Fruit fly (Drosophila melanogaster): Measurements from ENCODE around the gene 5-HT2A.

5-HT2A gene

DNA sequence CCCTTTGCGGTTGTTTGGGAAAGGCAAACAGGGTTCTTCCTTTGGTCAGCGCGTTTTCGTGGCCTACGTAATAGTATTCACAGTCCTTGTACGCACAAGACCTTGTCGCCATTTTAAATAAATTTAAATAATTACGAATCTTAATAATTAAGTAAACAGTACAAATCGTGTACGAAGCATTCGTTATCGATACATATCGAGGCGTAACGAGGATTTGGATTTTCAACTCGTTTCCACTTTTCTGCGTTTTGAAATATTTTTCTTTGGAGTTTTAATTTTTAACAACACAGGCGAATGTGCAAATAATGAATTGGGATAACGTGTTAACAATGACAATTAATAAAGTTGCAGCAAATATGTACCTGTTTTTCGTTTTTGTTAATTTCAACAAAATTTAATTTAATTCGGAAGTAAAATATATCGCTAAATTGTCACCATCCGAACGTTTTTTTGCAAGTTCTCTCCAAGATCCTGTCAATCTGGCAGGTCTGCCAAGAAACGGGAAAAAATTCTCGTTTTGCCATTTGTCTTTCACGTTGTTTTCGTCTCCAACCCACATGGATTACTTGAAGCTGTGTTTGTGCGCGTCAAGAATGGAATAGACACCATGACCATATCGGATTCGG, 32.9 kb downstream of the 5-HT2A start, which contains the start of the genes Dlip2 and rpk (continued):
- no peak for TF ChIP-seq Dek (tag; optimal IDR thresholded peaks at IDR 0.05)
- peak; percentile 58 for TF ChIP-seq ssp (GFP tag; IDR thresholded peaks at IDR 0.05)
- TF ChIP-seq tup (GFP tag; optimal IDR thresholded peaks at IDR 0.05): no peak
- no peak for TF ChIP-seq CG14965 (GFP tag; optimal IDR thresholded peaks at IDR 0.05; ENCODE audit: borderline replicate concordance)
- no peak for TF ChIP-seq Oaz (GFP tag; IDR thresholded peaks at IDR 0.05)
- TF ChIP-seq CG42726 (GFP tag; IDR thresholded peaks at IDR 0.05; ENCODE audit: partially characterized antibody): peak; percentile 60; the same call in 1 of the 2 replicates
- TF ChIP-seq CG12942 (GFP tag; optimal IDR thresholded peaks at IDR 0.05): no peak
- TF ChIP-seq HLH4C (GFP tag; IDR thresholded peaks at IDR 0.05; ENCODE audit: partially characterized antibody): peak; percentile 85
- no peak for TF ChIP-seq cas (GFP tag; IDR thresholded peaks at IDR 0.05)
- peak; percentile 71 for TF ChIP-seq CG2129 (GFP tag; IDR thresholded peaks at IDR 0.05; ENCODE audit: partially characterized antibody)
- TF ChIP-seq sna (GFP tag; IDR thresholded peaks at IDR 0.05; ENCODE audit: partially characterized antibody): peak; percentile 93
- no peak for TF ChIP-seq CG11560 (tag; IDR thresholded peaks at IDR 0.05)
- no peak for TF ChIP-seq fru (optimal IDR thresholded peaks at IDR 0.05)
- peak; percentile 92 for TF ChIP-seq Bgb (GFP tag; IDR thresholded peaks at IDR 0.05; ENCODE audit: partially characterized antibody)
- TF ChIP-seq stwl (tag; optimal IDR thresholded peaks at IDR 0.05): peak; percentile 59
- TF ChIP-seq CG3065 (GFP tag; optimal IDR thresholded peaks at IDR 0.05): no peak
- TF ChIP-seq CG17612 (GFP tag; IDR thresholded peaks at IDR 0.05): no peak
- TF ChIP-seq schlank (tag; optimal IDR thresholded peaks at IDR 0.05): no peak
- peak; percentile 82 for TF ChIP-seq tna (GFP tag; IDR thresholded peaks at IDR 0.05; ENCODE audit: partially characterized antibody)
- TF ChIP-seq klu (GFP tag; IDR thresholded peaks at IDR 0.05): no peak
- no peak for TF ChIP-seq Hand (GFP tag; optimal IDR thresholded peaks at IDR 0.05)
- TF ChIP-seq CG10209 (GFP tag; optimal IDR thresholded peaks at IDR 0.05): no peak
- TF ChIP-seq CG15601 (tag; optimal IDR thresholded peaks at IDR 0.05): no peak
- TF ChIP-seq Ssrp (tag; optimal IDR thresholded peaks at IDR 0.05): no peak
- TF ChIP-seq CG6765 (GFP tag; optimal IDR thresholded peaks at IDR 0.05): no peak
- no peak for TF ChIP-seq bab2 (GFP tag; optimal IDR thresholded peaks at IDR 0.05)
- peak; percentile 62 for TF ChIP-seq Sry-β (GFP tag; optimal IDR thresholded peaks at IDR 0.05)
- no peak for TF ChIP-seq Lim3 (GFP tag; IDR thresholded peaks at IDR 0.05)
- no peak for TF ChIP-seq CG7372 (GFP tag; IDR thresholded peaks at IDR 0.05)
- TF ChIP-seq fd3F (GFP tag; optimal IDR thresholded peaks at IDR 0.05): no peak
- TF ChIP-seq CG13123 (GFP tag; optimal IDR thresholded peaks at IDR 0.05): no peak
- peak; percentile 82 for TF ChIP-seq CG16813 (GFP tag; IDR thresholded peaks at IDR 0.05; ENCODE audit: partially characterized antibody)
- TF ChIP-seq CG11247 (GFP tag; IDR thresholded peaks at IDR 0.05): no peak
- TF ChIP-seq Ets97D (GFP tag; optimal IDR thresholded peaks at IDR 0.05): peak; percentile 33
- peak; percentile 90 for TF ChIP-seq amos (GFP tag; IDR thresholded peaks at IDR 0.05; ENCODE audit: partially characterized antibody)
- no peak for TF ChIP-seq sr (GFP tag; IDR thresholded peaks at IDR 0.05)
- TF ChIP-seq Dll (GFP tag; IDR thresholded peaks at IDR 0.05; ENCODE audit: partially characterized antibody): peak; percentile 92
- no peak for TF ChIP-seq ham (GFP tag; IDR thresholded peaks at IDR 0.05)
- TF ChIP-seq Dp (GFP tag; optimal IDR thresholded peaks at IDR 0.05): peak; percentile 49
- no peak for TF ChIP-seq CG10565 (GFP tag; optimal IDR thresholded peaks at IDR 0.05)
- no peak for TF ChIP-seq kay (GFP tag; optimal IDR thresholded peaks at IDR 0.05)
- TF ChIP-seq CG17361 (GFP tag; IDR thresholded peaks at IDR 0.05): no peak
- no peak for TF ChIP-seq pita (GFP tag; optimal IDR thresholded peaks at IDR 0.05)
- no peak for TF ChIP-seq CG11093 (GFP tag; IDR thresholded peaks at IDR 0.05)
- TF ChIP-seq D19B (GFP tag; optimal IDR thresholded peaks at IDR 0.05): no peak
- TF ChIP-seq slou (GFP tag; optimal IDR thresholded peaks at IDR 0.05): no peak
- no peak for TF ChIP-seq insv (GFP tag; optimal IDR thresholded peaks at IDR 0.05)
- no peak for TF ChIP-seq CG14014 (GFP tag; IDR thresholded peaks at IDR 0.05)
- peak; percentile 89 for TF ChIP-seq CG30020 (tag; optimal IDR thresholded peaks at IDR 0.05)
- peak; percentile 47 for TF ChIP-seq CG1603 (tag; optimal IDR thresholded peaks at IDR 0.05)
